Fruit fly (Drosophila melanogaster): ENCODE results near the gene Mob2.

The Mob2 gene

DNA sequence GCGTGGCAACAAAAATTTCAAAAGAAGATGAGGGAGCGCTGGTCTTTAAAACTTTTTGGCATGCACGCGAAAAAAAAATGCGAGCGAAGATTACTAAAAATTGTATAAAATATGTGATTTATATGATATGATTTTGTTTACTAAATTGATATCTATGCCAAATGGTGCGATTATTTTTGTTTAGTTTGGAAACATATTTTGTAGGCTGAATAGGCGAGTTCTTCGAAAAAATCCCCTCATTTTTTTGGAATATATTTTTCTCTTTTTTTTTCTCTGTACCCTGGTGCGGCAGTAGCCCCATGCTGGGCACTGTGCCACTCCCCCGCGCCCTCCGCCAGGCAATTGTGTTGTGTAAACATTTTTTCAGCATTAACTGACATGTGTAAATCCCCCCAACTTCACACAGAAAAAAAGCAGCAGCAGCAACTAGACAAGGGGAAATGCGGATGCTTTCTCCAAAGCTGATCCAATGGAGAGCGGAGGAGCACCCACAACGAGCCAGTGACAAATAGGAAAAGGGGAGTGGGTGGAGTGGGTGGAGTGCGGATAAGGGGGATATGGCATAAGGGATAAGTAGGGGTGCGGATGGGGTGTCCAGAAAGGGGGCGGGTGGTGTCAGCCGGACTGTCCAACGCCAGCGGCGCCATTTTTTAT is 76.0 kb downstream of the Mob2 start (continued):
- TF ChIP-seq Stat92E (GFP tag; optimal IDR thresholded peaks at IDR 0.05) (no peak), ftz-f1 (GFP tag; optimal IDR thresholded peaks at IDR 0.05) (no peak), dmrt99B (tag; optimal IDR thresholded peaks at IDR 0.05) (peak; percentile 32), CG11504 (tag; optimal IDR thresholded peaks at IDR 0.05) (peak; percentile 42), wdn (GFP tag; IDR thresholded peaks at IDR 0.05) (no peak), CG9437 (GFP tag; optimal IDR thresholded peaks at IDR 0.05) (no peak), CG8359 (GFP tag; optimal IDR thresholded peaks at IDR 0.05; ENCODE audit: borderline replicate concordance) (no peak), eyg (GFP tag; optimal IDR thresholded peaks at IDR 0.05) (no peak), pita (GFP tag; optimal IDR thresholded peaks at IDR 0.05) (no peak), CG16863 (GFP tag; optimal IDR thresholded peaks at IDR 0.05) (no peak), Mrtf (GFP tag; IDR thresholded peaks at IDR 0.05) (no peak), Jarid2 (GFP tag; optimal IDR thresholded peaks at IDR 0.05) (no peak), CG12219 (GFP tag; optimal IDR thresholded peaks at IDR 0.05) (no peak), CG2129 (GFP tag; IDR thresholded peaks at IDR 0.05; ENCODE audit: partially characterized antibody) (no peak), D19A (tag; optimal IDR thresholded peaks at IDR 0.05) (peak; percentile 18), ems (GFP tag; optimal IDR thresholded peaks at IDR 0.05) (peak; percentile 13), CG10209 (GFP tag; optimal IDR thresholded peaks at IDR 0.05) (no peak), CG18262 (tag; optimal IDR thresholded peaks at IDR 0.05) (peak; percentile 40), CG43689 (GFP tag; IDR thresholded peaks at IDR 0.05) (no peak), Hr78 (GFP tag; optimal IDR thresholded peaks at IDR 0.05) (no peak), en (GFP tag; optimal IDR thresholded peaks at IDR 0.05) (no peak), tgo (GFP tag; IDR thresholded peaks at IDR 0.05) (no peak), CG15601 (tag; optimal IDR thresholded peaks at IDR 0.05) (no peak), CG8089 (GFP tag; optimal IDR thresholded peaks at IDR 0.05) (no peak), Nf-YC (tag; optimal IDR thresholded peaks at IDR 0.05) (no peak), CG1233 (GFP tag; optimal IDR thresholded peaks at IDR 0.05) (no peak), gsb (GFP tag; IDR thresholded peaks at IDR 0.05) (no peak), ranshi (GFP tag; IDR thresholded peaks at IDR 0.05) (no peak), btn (GFP tag; optimal IDR thresholded peaks at IDR 0.05) (no peak), CG2202 (tag; optimal IDR thresholded peaks at IDR 0.05) (peak; percentile 25), Ravus (GFP tag; IDR thresholded peaks at IDR 0.05) (no peak), CG1792 (GFP tag; optimal IDR thresholded peaks at IDR 0.05) (no peak), pum (GFP tag; optimal IDR thresholded peaks at IDR 0.05) (no peak), CG1832 (GFP tag; optimal IDR thresholded peaks at IDR 0.05) (no peak), Ets97D (GFP tag; optimal IDR thresholded peaks at IDR 0.05) (no peak), CG4617 (GFP tag; optimal IDR thresholded peaks at IDR 0.05; ENCODE audit: borderline replicate concordance) (no peak), zfh2 (GFP tag; optimal IDR thresholded peaks at IDR 0.05) (no peak), CG31365 (tag; optimal IDR thresholded peaks at IDR 0.05) (no peak), Kr (GFP tag; optimal IDR thresholded peaks at IDR 0.05) (no peak), CG17361 (GFP tag; IDR thresholded peaks at IDR 0.05) (peak; percentile 40; the same call in 2 of the 3 replicates), Awh (GFP tag; IDR thresholded peaks at IDR 0.05) (no peak), Doc3 (GFP tag; IDR thresholded peaks at IDR 0.05; ENCODE audit: partially characterized antibody) (no peak), CG10462 (GFP tag; optimal IDR thresholded peaks at IDR 0.05) (no peak), CG10267 (tag; optimal IDR thresholded peaks at IDR 0.05) (peak; percentile 28), chif (GFP tag; optimal IDR thresholded peaks at IDR 0.05) (no peak), E2f1 (GFP tag; IDR thresholded peaks at IDR 0.05) (0 out of 2 replicates have a peak, but pooled peaks have one; percentile 22), cg (GFP tag; optimal IDR thresholded peaks at IDR 0.05) (no peak), CG4328 (GFP tag; optimal IDR thresholded peaks at IDR 0.05) (no peak), CG14014 (GFP tag; IDR thresholded peaks at IDR 0.05) (no peak), Pdp1 (GFP tag; optimal IDR thresholded peaks at IDR 0.05) (peak in 1 of 2 experiments; percentile 21)

Data from whole organism, embryonic.